Worm (Caenorhabditis elegans): ENCODE data around the gene sru-4.

The sru-4 gene

ce11 chrIV:9523139-9523538, 25.0 kb downstream of the sru-4 start:
- TF ChIP-seq R02D3.7 (tag; optimal IDR thresholded peaks at IDR 0.05) (no peak), alr-1 (tag; optimal IDR thresholded peaks at IDR 0.05) (no peak), nhr-12 (tag; optimal IDR thresholded peaks at IDR 0.05) (no peak), fos-1 (tag; optimal IDR thresholded peaks at IDR 0.05) (no peak), blmp-1 (tag; optimal IDR thresholded peaks at IDR 0.05; ENCODE audit: insufficient read depth) (no peak), crh-2 (tag; optimal IDR thresholded peaks at IDR 0.05) (no peak), elt-1 (tag; optimal IDR thresholded peaks at IDR 0.05) (no peak), sem-4 (tag; optimal IDR thresholded peaks at IDR 0.05) (no peak), nhr-6 (tag; optimal IDR thresholded peaks at IDR 0.05) (no peak), lin-39 (tag; optimal IDR thresholded peaks at IDR 0.05) (no peak), unc-55 (GFP tag; optimal IDR thresholded peaks at IDR 0.05) (no peak), ztf-1 (GFP tag; conservative IDR thresholded peaks at IDR 0.05) (no peak), egl-27 (tag; optimal IDR thresholded peaks at IDR 0.05) (no peak), skn-1 (tag; optimal IDR thresholded peaks at IDR 0.05) (no peak), sma-9 (GFP tag; optimal IDR thresholded peaks at IDR 0.05) (no peak), sma-9 (tag; optimal IDR thresholded peaks at IDR 0.05) (no peak)

ce11 chrIV:9524849-9525460, 26.8 kb downstream of the sru-4 start, which contains the start of gene ndua-5:
ndua-5 (minus strand) TSS chrIV:9524899.
- TF ChIP-seq F13H6.1 (tag; optimal IDR thresholded peaks at IDR 0.05) (no peak), fos-1 (tag; optimal IDR thresholded peaks at IDR 0.05) (peak; percentile 6), nhr-21 (tag; optimal IDR thresholded peaks at IDR 0.05) (no peak), snpc-4 (tag; optimal IDR thresholded peaks at IDR 0.05) (peak; percentile 68), gmeb-1 (tag; optimal IDR thresholded peaks at IDR 0.05) (peak; percentile 87), nhr-25 (tag; optimal IDR thresholded peaks at IDR 0.05) (peak; percentile 21), nhr-129 (tag; optimal IDR thresholded peaks at IDR 0.05) (no peak), elt-3 (tag; optimal IDR thresholded peaks at IDR 0.05) (no peak), unc-55 (GFP tag; optimal IDR thresholded peaks at IDR 0.05) (peak; percentile 33), lsy-2 (tag; optimal IDR thresholded peaks at IDR 0.05) (peak in 1 of 2 experiments; percentile 70), R02D3.7 (tag; optimal IDR thresholded peaks at IDR 0.05) (no peak), crh-2 (tag; optimal IDR thresholded peaks at IDR 0.05) (peak; percentile 36), ceh-16 (tag; optimal IDR thresholded peaks at IDR 0.05) (no peak), lin-13 (GFP tag; optimal IDR thresholded peaks at IDR 0.05) (peak; percentile 27), mdl-1 (tag; optimal IDR thresholded peaks at IDR 0.05) (no peak), nhr-6 (tag; optimal IDR thresholded peaks at IDR 0.05) (no peak), alr-1 (tag; optimal IDR thresholded peaks at IDR 0.05) (no peak), aly-2 (tag; optimal IDR thresholded peaks at IDR 0.05) (no peak), lin-11 (tag; optimal IDR thresholded peaks at IDR 0.05) (no peak), peb-1 (tag; optimal IDR thresholded peaks at IDR 0.05) (no peak), sma-3 (GFP tag; optimal IDR thresholded peaks at IDR 0.05) (peak; percentile 28), ztf-1 (GFP tag; conservative IDR thresholded peaks at IDR 0.05) (no peak), nhr-10 (tag; optimal IDR thresholded peaks at IDR 0.05) (no peak), C34F6.9 (tag; optimal IDR thresholded peaks at IDR 0.05) (peak; percentile 39), sma-9 (GFP tag; optimal IDR thresholded peaks at IDR 0.05) (peak; percentile 12), sma-9 (tag; optimal IDR thresholded peaks at IDR 0.05) (no peak), lin-39 (tag; optimal IDR thresholded peaks at IDR 0.05) (no peak)

- TF ChIP-seq lin-39 (tag; optimal IDR thresholded peaks at IDR 0.05) = no peak
- no peak for TF ChIP-seq nhr-21 (tag; optimal IDR thresholded peaks at IDR 0.05)
- TF ChIP-seq mdl-1 (tag; optimal IDR thresholded peaks at IDR 0.05) = no peak
- no peak for TF ChIP-seq nhr-77 (tag; optimal IDR thresholded peaks at IDR 0.05)
- TF ChIP-seq fos-1 (tag; optimal IDR thresholded peaks at IDR 0.05) = peak; percentile 80
- TF ChIP-seq nhr-12 (tag; optimal IDR thresholded peaks at IDR 0.05) = no peak
- no peak for TF ChIP-seq snpc-4 (tag; optimal IDR thresholded peaks at IDR 0.05)
- TF ChIP-seq nhr-237 (tag; optimal IDR thresholded peaks at IDR 0.05) = no peak
- TF ChIP-seq gmeb-1 (tag; optimal IDR thresholded peaks at IDR 0.05) = peak; percentile 57
- TF ChIP-seq unc-55 (GFP tag; optimal IDR thresholded peaks at IDR 0.05) = no peak
- TF ChIP-seq egl-27 (tag; optimal IDR thresholded peaks at IDR 0.05) = peak; percentile 27
- no peak for TF ChIP-seq dmd-4 (tag; optimal IDR thresholded peaks at IDR 0.05)
- TF ChIP-seq sma-9 (GFP tag; optimal IDR thresholded peaks at IDR 0.05) = peak; percentile 69
- TF ChIP-seq sma-9 (tag; optimal IDR thresholded peaks at IDR 0.05) = no peak
- no peak for TF ChIP-seq zag-1 (tag; optimal IDR thresholded peaks at IDR 0.05)
- no peak for TF ChIP-seq elt-1 (tag; optimal IDR thresholded peaks at IDR 0.05)
- TF ChIP-seq Y55F3AM.14 (GFP tag; optimal IDR thresholded peaks at IDR 0.05) = no peak
- TF ChIP-seq C34F6.9 (tag; optimal IDR thresholded peaks at IDR 0.05) = no peak
- TF ChIP-seq F13H6.1 (tag; optimal IDR thresholded peaks at IDR 0.05) = peak; percentile 42
- TF ChIP-seq mab-5 (tag; optimal IDR thresholded peaks at IDR 0.05) = no peak
- TF ChIP-seq nhr-6 (tag; optimal IDR thresholded peaks at IDR 0.05) = peak; percentile 12
- peak in 1 of 2 experiments; percentile 16 for TF ChIP-seq lsy-2 (tag; optimal IDR thresholded peaks at IDR 0.05)
- TF ChIP-seq nhr-11 (tag; optimal IDR thresholded peaks at IDR 0.05) = no peak
- no peak for TF ChIP-seq unc-62 (GFP tag; optimal IDR thresholded peaks at IDR 0.05)
- no peak for TF ChIP-seq nhr-10 (tag; optimal IDR thresholded peaks at IDR 0.05)
- no peak for TF ChIP-seq mbf-1 (tag; optimal IDR thresholded peaks at IDR 0.05)
- peak; percentile 82 for TF ChIP-seq blmp-1 (tag; optimal IDR thresholded peaks at IDR 0.05; ENCODE audit: insufficient read depth)
- TF ChIP-seq aly-2 (tag; optimal IDR thresholded peaks at IDR 0.05) = no peak
- peak; percentile 34 for TF ChIP-seq nhr-25 (tag; optimal IDR thresholded peaks at IDR 0.05)
- no peak for TF ChIP-seq sem-4 (tag; optimal IDR thresholded peaks at IDR 0.05)
- TF ChIP-seq ztf-11 (tag; optimal IDR thresholded peaks at IDR 0.05) = no peak
- no peak for TF ChIP-seq ztf-1 (GFP tag; conservative IDR thresholded peaks at IDR 0.05)
- no peak for TF ChIP-seq R02D3.7 (tag; optimal IDR thresholded peaks at IDR 0.05)
- no peak for TF ChIP-seq ceh-82 (tag; optimal IDR thresholded peaks at IDR 0.05)
- no peak for TF ChIP-seq skn-1 (tag; optimal IDR thresholded peaks at IDR 0.05)
These were observed 27.7 kb downstream of the sru-4 start, which contains the start of gene elo-1 for ce11 chrIV:9525682-9526416. elo-1 (plus strand) TSS chrIV:9526366.

Measured in whole organism, L2 larva.